Worm (Caenorhabditis elegans) whole organism, L1 larva: Measurements from ENCODE around the gene dmd-3.

Source experiments
- C16A3.4 ChIP-seq: fragments of 150-350 bp; optimal IDR thresholded peaks from 2 replicates; lab custom pipeline; 2014; ENCODE audit warnings: missing biosample characterization, missing genetic modification characterization
- C34B4.2 ChIP-seq: sonication (generic microtip); optimal IDR thresholded peaks from 2 replicates; lab custom pipeline; 2017; ENCODE audit warnings: mild to moderate bottlenecking, missing genetic modification characterization, missing compliant biosample characterization
- F16B12.6 ChIP-seq: fragments of 150-350 bp; optimal IDR thresholded peaks from 2 replicates; lab custom pipeline; 2014; ENCODE audit warnings: missing biosample characterization, missing genetic modification characterization
- Y116A8C.19 ChIP-seq: sonication (generic microtip); optimal IDR thresholded peaks from 2 replicates; lab custom pipeline; 2016; ENCODE audit warnings: missing compliant biosample characterization, missing genetic modification characterization, borderline replicate concordance
- aha-1 ChIP-seq: fragments of 150-350 bp; optimal IDR thresholded peaks from 2 replicates; lab custom pipeline; 2014; ENCODE audit warnings: missing biosample characterization, missing genetic modification characterization
- aly-2 ChIP-seq: fragments of 150-350 bp; optimal IDR thresholded peaks from 2 replicates; lab custom pipeline; 2014; ENCODE audit warnings: missing biosample characterization, missing genetic modification characterization
- ama-1 ChIP-seq: fragments of 150-350 bp; optimal IDR thresholded peaks from 2 replicates; lab custom pipeline; 2014
- blmp-1 ChIP-seq: fragments of 150-350 bp; optimal IDR thresholded peaks from 2 replicates; lab custom pipeline; 2014; ENCODE audit warnings: missing biosample characterization, missing genetic modification characterization
- ceh-8 ChIP-seq: fragments of 200-800 bp; sonication (Bioruptor generic); optimal IDR thresholded peaks from 2 replicates; lab custom pipeline; 2018; ENCODE audit warnings: mild to moderate bottlenecking, missing genetic modification characterization, moderate library complexity, missing compliant biosample characterization
- ceh-90 ChIP-seq: sonication (generic microtip); optimal IDR thresholded peaks from 2 replicates; lab custom pipeline; 2016; ENCODE audit warnings: missing genetic modification characterization, missing compliant biosample characterization
- ces-1 ChIP-seq: fragments of 150-350 bp; optimal IDR thresholded peaks from 2 replicates; lab custom pipeline; 2014; ENCODE audit warnings: missing biosample characterization, missing genetic modification reagents, missing genetic modification characterization
- efl-1 ChIP-seq, 4 experiments: fragments of 150-350 bp; optimal IDR thresholded peaks in 3 of 4; peaks in 1 of 4; 1 replicate in 1 of 4; 2 replicates in 3 of 4; lab custom pipeline; 2014; ENCODE audit warnings: missing biosample characterization in 2 of 4, missing genetic modification characterization in 2 of 4, missing genetic modification reagents in 2 of 4
- egl-13 ChIP-seq: sonication (generic microtip); optimal IDR thresholded peaks from 2 replicates; lab custom pipeline; 2016; ENCODE audit warnings: missing genotype, missing genetic modification reagents, missing genetic modification characterization, missing compliant biosample characterization
- egl-27 ChIP-seq, 2 experiments: fragments of 150-350 bp in 1 of 2; sonication (generic microtip); optimal IDR thresholded peaks; 3 replicates each; lab custom pipeline; 2017 to 2018; ENCODE audit warnings: missing biosample characterization in 2 of 2, missing genetic modification characterization in 2 of 2, missing genetic modification reagents in 2 of 2
- elt-3 ChIP-seq, 6 experiments: fragments of 150-350 bp in 1 of 6; sonication (generic microtip); optimal IDR thresholded peaks; 2 replicates each; lab custom pipeline; 2017 to 2018; ENCODE audit warnings: missing biosample characterization in 6 of 6, missing genetic modification characterization in 6 of 6, inconsistent platforms in 1 of 6
- fkh-10 ChIP-seq: sonication (generic microtip); optimal IDR thresholded peaks from 2 replicates; lab custom pipeline; 2017; ENCODE audit warnings: missing biosample characterization, missing genetic modification reagents, missing genetic modification characterization
- fos-1 ChIP-seq: fragments of 150-350 bp; optimal IDR thresholded peaks from 2 replicates; lab custom pipeline; 2014; ENCODE audit warnings: missing biosample characterization, missing genetic modification characterization
- grh-1 ChIP-seq: fragments of 200-800 bp; sonication (Bioruptor generic); IDR thresholded peaks from 2 replicates; pipeline ENCODE4 v1.3.6; 2022; ENCODE audit warnings: missing genetic modification reagents, missing genetic modification characterization, missing compliant biosample characterization
- hlh-17 ChIP-seq: fragments of 200-800 bp; sonication (Bioruptor generic); optimal IDR thresholded peaks from 2 replicates; lab custom pipeline; 2018; ENCODE audit warnings: missing genetic modification characterization, mild to moderate bottlenecking, missing compliant biosample characterization, moderate library complexity, borderline replicate concordance
- hpl-2 ChIP-seq: fragments of 150-350 bp; optimal IDR thresholded peaks from 2 replicates; lab custom pipeline; 2014; ENCODE audit warnings: missing biosample characterization, missing genetic modification reagents, missing genetic modification characterization
- isw-1 ChIP-seq: fragments of 200-800 bp; sonication (Bioruptor generic); IDR thresholded peaks from 2 replicates; pipeline ENCODE4 v1.3.6; 2022; ENCODE audit warnings: missing genetic modification characterization, missing compliant biosample characterization
- lin-13 ChIP-seq: fragments of 150-350 bp; optimal IDR thresholded peaks from 2 replicates; lab custom pipeline; 2014; ENCODE audit warnings: missing biosample characterization, missing genetic modification reagents, missing genetic modification characterization
- lin-14 ChIP-seq: fragments of 200-800 bp; sonication (Bioruptor generic); optimal IDR thresholded peaks from 2 replicates; lab custom pipeline; 2018; ENCODE audit warnings: mild to moderate bottlenecking, missing genetic modification characterization, moderate library complexity, missing compliant biosample characterization
- lsy-2 ChIP-seq, 2 experiments: fragments of 150-350 bp; optimal IDR thresholded peaks; 2 replicates each; lab custom pipeline; 2014; ENCODE audit warnings: missing biosample characterization in 2 of 2, missing genetic modification characterization in 2 of 2
- mdl-1 ChIP-seq, 2 experiments: fragments of 150-350 bp; optimal IDR thresholded peaks; 2 replicates each; lab custom pipeline; 2014 to 2017; ENCODE audit warnings: missing biosample characterization in 2 of 2, missing genetic modification characterization in 2 of 2, inconsistent platforms in 1 of 2
- nhr-12 ChIP-seq: sonication (generic microtip); optimal IDR thresholded peaks from 2 replicates; lab custom pipeline; 2017; ENCODE audit warnings: missing biosample characterization, missing genetic modification characterization
- nhr-19 ChIP-seq: fragments of 200-800 bp; sonication (Bioruptor generic); conservative IDR thresholded peaks from 2 replicates; pipeline ENCODE4 v1.3.6; 2022; ENCODE audit warnings: missing genetic modification characterization, missing compliant biosample characterization
- nhr-20 ChIP-seq: sonication (generic microtip); optimal IDR thresholded peaks from 2 replicates; lab custom pipeline; 2016; ENCODE audit warnings: mild to moderate bottlenecking, missing genetic modification characterization, missing compliant biosample characterization
- nhr-28 ChIP-seq: fragments of 150-350 bp; optimal IDR thresholded peaks from 2 replicates; lab custom pipeline; 2014; ENCODE audit warnings: missing biosample characterization, missing genetic modification characterization
- nhr-77 ChIP-seq: fragments of 150-350 bp; optimal IDR thresholded peaks from 2 replicates; lab custom pipeline; 2014; ENCODE audit warnings: missing biosample characterization, missing genetic modification characterization
- nhr-84 ChIP-seq: sonication (generic microtip); optimal IDR thresholded peaks from 2 replicates; lab custom pipeline; 2017; ENCODE audit warnings: missing biosample characterization, missing genetic modification characterization
- nhr-85 ChIP-seq: sonication (generic microtip); peaks from one replicate; lab custom pipeline; 2016; ENCODE audit warnings: missing genetic modification characterization, inconsistent platforms, missing compliant biosample characterization
- nhr-90 ChIP-seq: sonication (generic microtip); optimal IDR thresholded peaks from 2 replicates; lab custom pipeline; 2016; ENCODE audit warnings: mild to moderate bottlenecking, missing genetic modification characterization, missing compliant biosample characterization; ENCODE audit not compliant: poor library complexity
- rnt-1 ChIP-seq: sonication (generic microtip); optimal IDR thresholded peaks from 2 replicates; lab custom pipeline; 2016; ENCODE audit warnings: mild to moderate bottlenecking, missing genetic modification characterization, moderate library complexity, missing compliant biosample characterization
- snpc-4 ChIP-seq: fragments of 150-350 bp; optimal IDR thresholded peaks from 2 replicates; lab custom pipeline; 2014; ENCODE audit warnings: missing biosample characterization, missing genetic modification characterization
- snu-23 ChIP-seq: sonication (generic microtip); optimal IDR thresholded peaks from 2 replicates; lab custom pipeline; 2016; ENCODE audit warnings: missing genetic modification characterization, missing compliant biosample characterization
- tlp-1 ChIP-seq: fragments of 150-350 bp; optimal IDR thresholded peaks from 2 replicates; lab custom pipeline; 2014; ENCODE audit warnings: missing biosample characterization, missing genetic modification characterization
- unc-30 ChIP-seq: sonication (generic microtip); optimal IDR thresholded peaks from 2 replicates; lab custom pipeline; 2017; ENCODE audit warnings: missing biosample characterization, missing genetic modification characterization
- unc-98 ChIP-seq: fragments of 200-800 bp; sonication (Bioruptor generic); IDR thresholded peaks from 2 replicates; pipeline ENCODE4 v1.3.6; 2022; ENCODE audit warnings: missing genetic modification characterization, missing compliant biosample characterization
- vab-15 ChIP-seq: sonication (generic microtip); optimal IDR thresholded peaks from 2 replicates; lab custom pipeline; 2017; ENCODE audit warnings: missing genotype, mild to moderate bottlenecking, missing genetic modification characterization, missing compliant biosample characterization
- zip-4 ChIP-seq: fragments of 200-800 bp; sonication (Bioruptor generic); optimal IDR thresholded peaks from 2 replicates; lab custom pipeline; 2018; ENCODE audit warnings: mild to moderate bottlenecking, missing genetic modification characterization, moderate library complexity, missing compliant biosample characterization
- ztf-11 ChIP-seq, 2 experiments: sonication (generic microtip); optimal IDR thresholded peaks; 2 replicates each; lab custom pipeline; 2016 to 2017; ENCODE audit warnings: missing genetic modification characterization in 2 of 2, missing biosample characterization in 1 of 2, missing compliant biosample characterization in 1 of 2

Gene dmd-3

DNA sequence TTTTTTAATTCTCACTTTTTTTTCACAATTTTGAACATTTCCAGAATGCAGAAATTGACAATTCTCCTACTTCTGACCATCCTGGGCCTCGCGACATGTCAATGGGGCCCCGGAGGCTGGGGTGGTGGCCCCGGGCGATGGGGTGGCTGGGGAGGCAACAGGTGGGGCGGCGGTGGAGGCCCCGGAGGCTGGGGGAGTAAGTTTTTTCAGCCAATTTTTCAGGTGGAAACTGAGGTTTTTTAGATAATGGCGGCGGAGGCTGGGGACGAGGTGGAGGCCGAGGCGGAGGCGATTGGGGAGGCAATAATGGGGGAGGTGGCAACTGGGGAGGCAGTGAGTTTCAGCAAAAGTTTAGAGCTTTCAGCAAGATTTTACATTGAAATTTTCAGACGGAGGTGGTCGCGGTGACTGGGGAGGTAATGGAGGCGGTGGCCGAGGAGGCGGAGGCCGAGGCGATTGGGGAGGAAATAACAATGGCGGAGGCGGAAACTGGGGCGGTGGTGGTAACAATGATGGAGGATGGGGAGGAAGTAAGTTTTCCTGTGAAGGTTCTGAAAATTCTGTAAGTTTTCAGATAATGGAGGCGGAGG, 44.8 kb downstream of the dmd-3 start:
- TF ChIP-seq ceh-8 (GFP tag; lab: Kevin White, UChicago) (peak; percentile 25), lin-13 (no peak), efl-1 (optimal IDR thresholded peaks at IDR 0.05; lab: Kevin White, UChicago) (no peak), efl-1 (GFP tag; optimal IDR thresholded peaks at IDR 0.05 in 1 of 2; lab: Kevin White, UChicago) (peak in 1 of 2 experiments; percentile 39)

DNA sequence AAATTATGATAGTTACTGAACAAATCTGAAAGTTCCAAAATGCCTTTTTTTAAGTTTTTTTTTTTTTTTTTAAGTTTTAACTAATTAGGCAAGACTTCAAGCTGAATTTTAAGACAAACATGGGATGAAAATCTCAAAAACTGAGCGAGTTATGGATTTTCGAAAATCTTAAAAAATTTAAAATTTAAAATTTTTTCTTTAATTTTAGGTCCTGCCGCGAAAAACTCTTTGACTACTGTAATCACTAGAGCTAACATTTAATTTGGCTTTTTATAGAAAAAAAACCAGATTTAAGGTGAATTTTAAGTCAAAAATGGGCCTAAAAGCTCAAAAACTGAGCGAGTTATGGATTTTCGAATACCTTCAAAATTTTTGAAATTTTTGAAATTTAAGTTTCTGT, 45.9 kb downstream of the dmd-3 start, which contains the start of gene grsp-1:
grsp-1 (plus strand) TSS at position 301 of the 400 bp plus-strand sequence.
- no peak for TF ChIP-seq ceh-8 (GFP tag; lab: Kevin White, UChicago)
- TF ChIP-seq ceh-90: no peak
- TF ChIP-seq Y116A8C.19 (tag; lab: Kevin White, UChicago): no peak
- no peak for TF ChIP-seq nhr-77 (tag; lab: Kevin White, UChicago)
- no peak for TF ChIP-seq nhr-84 (tag; lab: Kevin White, UChicago)
- no peak for TF ChIP-seq vab-15
- no peak for TF ChIP-seq lin-13
- TF ChIP-seq grh-1: no peak
- no peak for TF ChIP-seq C16A3.4 (tag; lab: Kevin White, UChicago)
- no peak for TF ChIP-seq nhr-12 (tag; lab: Kevin White, UChicago)
- TF ChIP-seq nhr-90: no peak
- TF ChIP-seq lsy-2 (tag; optimal IDR thresholded peaks at IDR 0.05; lab: Kevin White, UChicago): no peak
- TF ChIP-seq snpc-4 (tag; lab: Kevin White, UChicago): no peak
- no peak for TF ChIP-seq C34B4.2
- no peak for TF ChIP-seq egl-13 (tag; lab: Kevin White, UChicago)
- TF ChIP-seq hlh-17 (GFP tag; lab: Kevin White, UChicago): no peak
- no peak for TF ChIP-seq ztf-11 (tag; optimal IDR thresholded peaks at IDR 0.05; lab: Kevin White, UChicago)

- TF ChIP-seq mdl-1 (tag; optimal IDR thresholded peaks at IDR 0.05; lab: Kevin White, UChicago) (no peak), nhr-19 (GFP tag; lab: Robert Waterston, UW) (peak; percentile 30), fos-1 (no peak), aly-2 (no peak), rnt-1 (tag; lab: Kevin White, UChicago) (no peak), snu-23 (GFP tag; lab: Kevin White, UChicago) (no peak), blmp-1 (tag; lab: Kevin White, UChicago) (peak; percentile 48), efl-1 (optimal IDR thresholded peaks at IDR 0.05; lab: Kevin White, UChicago) (no peak), efl-1 (GFP tag; optimal IDR thresholded peaks at IDR 0.05 in 1 of 2; lab: Kevin White, UChicago) (no peak), unc-98 (no peak), hpl-2 (GFP tag; lab: Kevin White, UChicago) (no peak), grh-1 (no peak), lin-14 (GFP tag; lab: Kevin White, UChicago) (peak; percentile 14), nhr-20 (tag; lab: Kevin White, UChicago) (peak; percentile 19), nhr-85 (tag; lab: Kevin White, UChicago) (peak; percentile 84), egl-27 (tag; optimal IDR thresholded peaks at IDR 0.05; lab: Kevin White, UChicago) (no peak), ama-1 (lab: Kevin White, UChicago) (no peak), F16B12.6 (tag; lab: Kevin White, UChicago) (no peak), unc-30 (tag; lab: Kevin White, UChicago) (no peak), ces-1 (GFP tag; lab: Kevin White, UChicago) (no peak), tlp-1 (no peak), nhr-28 (tag; lab: Kevin White, UChicago) (no peak), zip-4 (GFP tag; lab: Kevin White, UChicago) (no peak), aha-1 (no peak), elt-3 (tag; optimal IDR thresholded peaks at IDR 0.05; lab: Kevin White, UChicago) (peak in 4 of 6 experiments; percentile 3 to 74 (median 26)), fkh-10 (no peak), isw-1 (GFP tag; lab: Robert Waterston, UW) (no peak)
These were observed 46.4 kb downstream of the dmd-3 start for ce11 chrV:19608665-19609064.
